Fruit fly (Drosophila melanogaster) whole organism: ENCODE data around the gene CG14903.

Experiments used
- EcR ChIP-seq, 2 experiments: fragments of >200 bp; optimal IDR thresholded peaks; 2 replicates each; lab custom pipeline; 2017; ENCODE audit warnings: missing biosample characterization in 2 of 2, missing genetic modification characterization in 2 of 2, missing genetic modification reagents in 2 of 2
- pan ChIP-seq: fragments of >200 bp; optimal IDR thresholded peaks from 2 replicates; lab custom pipeline; 2017
- psq ChIP-seq: fragments of >200 bp; optimal IDR thresholded peaks from 2 replicates; lab custom pipeline; 2017

DNA sequence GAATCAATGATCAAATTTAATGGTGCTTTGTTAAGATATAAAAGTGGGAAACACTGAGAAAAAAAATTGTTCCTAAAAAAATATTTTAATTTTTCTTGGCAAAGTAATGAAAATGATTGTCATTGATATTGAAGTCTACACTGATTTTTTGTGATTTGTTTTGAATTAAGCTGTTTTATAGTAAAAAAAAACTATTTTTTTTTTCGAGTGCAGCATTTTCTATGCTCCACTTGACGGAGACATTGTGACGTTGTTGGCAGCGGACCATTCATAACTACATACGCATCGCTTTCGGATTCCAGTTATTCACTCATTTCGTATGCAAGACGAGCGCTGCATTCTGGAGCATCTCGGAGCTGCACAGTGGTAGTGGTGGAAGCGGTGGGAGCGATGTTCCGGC lies 49.4 kb downstream of the CG14903 start:
- TF ChIP-seq EcR (GFP tag; optimal IDR thresholded peaks at IDR 0.05; lab: Kevin White, UChicago) = no peak
- TF ChIP-seq psq (lab: Kevin White, UChicago) = no peak
- no peak for TF ChIP-seq pan (lab: Kevin White, UChicago)
